Fruit fly (Drosophila melanogaster) whole organism, embryonic: ENCODE results near the gene slf.

Experiments used
- ATbp ChIP-seq: fragments of 200-800 bp; sonication (Bioruptor generic); optimal IDR thresholded peaks from 2 replicates; lab custom pipeline; 2017; ENCODE audit warnings: missing biosample characterization, mild to moderate bottlenecking, missing genetic modification characterization, missing genetic modification reagents
- Abd-B ChIP-seq: fragments of 200-800 bp; sonication (Bioruptor generic); optimal IDR thresholded peaks from 2 replicates; lab custom pipeline; 2018; ENCODE audit warnings: missing biosample characterization, mild to moderate bottlenecking, missing genetic modification characterization, moderate library complexity
- Aef1 ChIP-seq: fragments of 200-800 bp; sonication (Bioruptor generic); IDR thresholded peaks from 3 replicates; pipeline ENCODE4 v1.3.6; 2022; ENCODE audit warnings: missing biosample characterization, missing genetic modification characterization
- Asciz ChIP-seq: fragments of 200-800 bp; sonication (Bioruptor generic); optimal IDR thresholded peaks from 2 replicates; lab custom pipeline; 2017; ENCODE audit warnings: missing biosample characterization, mild to moderate bottlenecking, missing genetic modification characterization, missing genetic modification reagents
- Awh ChIP-seq: fragments of 200-800 bp; sonication (Bioruptor generic); IDR thresholded peaks from 2 replicates; pipeline ENCODE4, ENCODE4 v1.3.6; 2022; ENCODE audit warnings: missing biosample characterization, missing genetic modification characterization
- Blimp-1 ChIP-seq: fragments of 200-800 bp; sonication (Bioruptor generic); optimal IDR thresholded peaks from 3 replicates; lab custom pipeline; 2018; ENCODE audit warnings: missing biosample characterization, missing genetic modification characterization, mild to moderate bottlenecking, moderate library complexity, missing genetic modification reagents
- CG10366 ChIP-seq: fragments of 200-800 bp; sonication (Bioruptor generic); IDR thresholded peaks from 2 replicates; pipeline ENCODE4 v1.3.6; 2022; ENCODE audit warnings: missing biosample characterization, missing genetic modification characterization
- CG11504 ChIP-seq: fragments of 200-800 bp; sonication (Bioruptor generic); optimal IDR thresholded peaks from 3 replicates; lab custom pipeline; 2019; ENCODE audit warnings: missing biosample characterization, mild to moderate bottlenecking, missing genetic modification characterization, moderate library complexity
- CG12744 ChIP-seq: fragments of 200-800 bp; sonication (Bioruptor generic); optimal IDR thresholded peaks from 2 replicates; lab custom pipeline; 2016; ENCODE audit warnings: missing biosample characterization, missing genetic modification characterization
- CG13287 ChIP-seq: fragments of 200-800 bp; sonication (Bioruptor generic); IDR thresholded peaks from 2 replicates; pipeline ENCODE4 v1.3.6; 2022; ENCODE audit warnings: missing biosample characterization, missing genetic modification characterization; ENCODE audit not compliant: partially characterized antibody
- CG14710 ChIP-seq: fragments of 200-800 bp; sonication (Bioruptor generic); optimal IDR thresholded peaks from 3 replicates; lab custom pipeline; 2019; ENCODE audit warnings: missing biosample characterization, mild to moderate bottlenecking, missing genetic modification characterization, moderate library complexity
- CG14860 ChIP-seq: fragments of 200-800 bp; sonication (Bioruptor generic); IDR thresholded peaks from 3 replicates; pipeline ENCODE4 v1.3.6; 2022; ENCODE audit warnings: missing biosample characterization, missing genetic modification characterization; ENCODE audit not compliant: partially characterized antibody
- CG14965 ChIP-seq: fragments of 200-800 bp; sonication (Bioruptor generic); optimal IDR thresholded peaks from 2 replicates; lab custom pipeline; 2016; ENCODE audit warnings: missing biosample characterization, missing genetic modification characterization, borderline replicate concordance
- CG16863 ChIP-seq: fragments of 200-800 bp; sonication (Bioruptor generic); optimal IDR thresholded peaks from 3 replicates; lab custom pipeline; 2016; ENCODE audit warnings: missing biosample characterization, missing genetic modification characterization
- CG17361 ChIP-seq: fragments of 200-800 bp; sonication (Bioruptor generic); IDR thresholded peaks from 3 replicates; pipeline ENCODE4 v1.3.6; 2022; ENCODE audit warnings: missing biosample characterization, missing genetic modification characterization
- CG17829 ChIP-seq: fragments of 200-800 bp; optimal IDR thresholded peaks from 2 replicates; lab custom pipeline; 2019; ENCODE audit warnings: missing biosample characterization, mild to moderate bottlenecking, missing genetic modification characterization, moderate library complexity
- CG4404 ChIP-seq: fragments of 200-800 bp; sonication (Bioruptor generic); IDR thresholded peaks from 2 replicates; pipeline ENCODE4 v1.3.6; 2022; ENCODE audit warnings: missing biosample characterization, missing genetic modification characterization
- CG6689 ChIP-seq: fragments of 200-800 bp; sonication (Bioruptor generic); IDR thresholded peaks from 2 replicates; pipeline ENCODE4 v1.3.6; 2022; ENCODE audit warnings: missing biosample characterization, missing genetic modification characterization
- CG6854 ChIP-seq: fragments of 200-800 bp; sonication (Bioruptor generic); optimal IDR thresholded peaks from 3 replicates; lab custom pipeline; 2017; ENCODE audit warnings: missing biosample characterization, mild to moderate bottlenecking, missing genetic modification characterization
- CG7271 ChIP-seq: fragments of 200-800 bp; sonication (Bioruptor generic); optimal IDR thresholded peaks from 2 replicates; lab custom pipeline; 2018; ENCODE audit warnings: missing biosample characterization, mild to moderate bottlenecking, missing genetic modification characterization, moderate library complexity
- Dref ChIP-seq: fragments of 200-800 bp; sonication (Bioruptor generic); IDR thresholded peaks from 2 replicates; pipeline ENCODE4 v1.3.6; 2022; ENCODE audit warnings: missing biosample characterization, missing genetic modification characterization
- Drgx ChIP-seq: fragments of 200-800 bp; sonication (Bioruptor generic); IDR thresholded peaks from 2 replicates; pipeline ENCODE4 v1.3.6; 2022; ENCODE audit warnings: missing biosample characterization, missing genetic modification characterization
- Ets65A ChIP-seq: fragments of 200-800 bp; sonication (Bioruptor generic); peaks from one replicate; lab custom pipeline; 2016; ENCODE audit warnings: missing biosample characterization, missing genetic modification characterization
- Myb ChIP-seq: fragments of 200-800 bp; sonication (Bioruptor generic); optimal IDR thresholded peaks from 2 replicates; lab custom pipeline; 2016; ENCODE audit warnings: missing biosample characterization, missing genetic modification characterization
- Nf-YB ChIP-seq: fragments of 200-800 bp; sonication (Bioruptor generic); optimal IDR thresholded peaks from 3 replicates; lab custom pipeline; 2019; ENCODE audit warnings: missing biosample characterization, mild to moderate bottlenecking, missing genetic modification characterization, moderate library complexity
- Opbp ChIP-seq: fragments of 200-800 bp; sonication (Bioruptor generic); IDR thresholded peaks from 3 replicates; pipeline ENCODE4 v1.3.6; 2022; ENCODE audit warnings: missing biosample characterization, missing genetic modification characterization; ENCODE audit not compliant: partially characterized antibody
- Spps ChIP-seq: fragments of 200-800 bp; sonication (Bioruptor generic); optimal IDR thresholded peaks from 2 replicates; lab custom pipeline; 2018; ENCODE audit warnings: missing biosample characterization, mild to moderate bottlenecking, missing genetic modification characterization
- Xbp1 ChIP-seq: fragments of 200-800 bp; sonication (Bioruptor generic); optimal IDR thresholded peaks from 3 replicates; lab custom pipeline; 2016; ENCODE audit warnings: missing biosample characterization, mild to moderate bottlenecking, missing genetic modification characterization
- ab ChIP-seq: fragments of 200-800 bp; sonication (Bioruptor generic); optimal IDR thresholded peaks from 2 replicates; lab custom pipeline; 2016; ENCODE audit warnings: missing biosample characterization, missing genetic modification characterization
- ara ChIP-seq: fragments of 200-800 bp; sonication (Bioruptor generic); IDR thresholded peaks from 2 replicates; pipeline ENCODE4 v1.3.6; 2022; ENCODE audit warnings: missing biosample characterization, missing genetic modification characterization
- ato ChIP-seq: fragments of 200-800 bp; sonication (Bioruptor generic); IDR thresholded peaks from 2 replicates; pipeline ENCODE4 v1.3.6; 2022; ENCODE audit warnings: missing biosample characterization, missing genetic modification characterization; ENCODE audit not compliant: partially characterized antibody
- bigmax ChIP-seq: fragments of 200-800 bp; sonication (Bioruptor generic); optimal IDR thresholded peaks from 2 replicates; lab custom pipeline; 2018; ENCODE audit warnings: missing biosample characterization, mild to moderate bottlenecking, missing genetic modification characterization
- cato ChIP-seq: fragments of 200-800 bp; sonication (Bioruptor generic); optimal IDR thresholded peaks from 2 replicates; lab custom pipeline; 2016; ENCODE audit warnings: missing biosample characterization, missing genetic modification characterization, borderline replicate concordance
- ci ChIP-seq: fragments of 200-800 bp; sonication (Bioruptor generic); IDR thresholded peaks from 3 replicates; pipeline ENCODE4 v1.3.6; 2022; ENCODE audit warnings: missing biosample characterization, missing genetic modification characterization
- crp ChIP-seq, 2 experiments: fragments of 200-800 bp; sonication (Bioruptor generic); optimal IDR thresholded peaks; 2 replicates in 1 of 2; 3 replicates in 1 of 2; lab custom pipeline; 2017; ENCODE audit warnings: missing biosample characterization in 2 of 2, missing genetic modification characterization in 2 of 2, mild to moderate bottlenecking in 1 of 2, moderate library complexity in 1 of 2
- gce ChIP-seq: fragments of 200-800 bp; sonication (Bioruptor generic); IDR thresholded peaks from 3 replicates; pipeline ENCODE4 v1.3.6; 2022; ENCODE audit warnings: missing biosample characterization, missing genetic modification characterization
- gem ChIP-seq: fragments of 200-800 bp; sonication (Bioruptor generic); optimal IDR thresholded peaks from 2 replicates; lab custom pipeline; 2019; ENCODE audit warnings: missing biosample characterization, mild to moderate bottlenecking, missing genetic modification characterization, moderate library complexity
- inv ChIP-seq: fragments of 200-800 bp; sonication (Bioruptor generic); IDR thresholded peaks from 2 replicates; pipeline ENCODE4 v1.3.6; 2022; ENCODE audit warnings: missing biosample characterization, missing genetic modification characterization; ENCODE audit not compliant: partially characterized antibody
- lola ChIP-seq, 3 experiments: fragments of >200 bp in 2 of 3; fragments of 200-800 bp in 1 of 3; sonication (Bioruptor generic) in 1 of 3; optimal IDR thresholded peaks; 2 replicates each; lab custom pipeline; 2017 to 2019; ENCODE audit warnings: missing biosample characterization in 3 of 3, missing genetic modification characterization in 3 of 3, mild to moderate bottlenecking in 1 of 3, moderate library complexity in 1 of 3
- lov ChIP-seq, 2 experiments: fragments of 200-800 bp in 1 of 2; fragments of >200 bp in 1 of 2; sonication (Bioruptor generic) in 1 of 2; IDR thresholded peaks in 1 of 2; optimal IDR thresholded peaks in 1 of 2; 2 replicates in 1 of 2; 3 replicates in 1 of 2; pipeline versions ENCODE4 v1.3.6 to Lab custom; 2017 to 2022; ENCODE audit warnings: missing biosample characterization in 1 of 2, missing genetic modification characterization in 1 of 2
- nau ChIP-seq: fragments of 200-800 bp; sonication (Bioruptor generic); optimal IDR thresholded peaks from 3 replicates; lab custom pipeline; 2017; ENCODE audit warnings: missing biosample characterization, mild to moderate bottlenecking, missing genetic modification characterization, missing genetic modification reagents
- phol ChIP-seq: fragments of 200-800 bp; sonication (Bioruptor generic); optimal IDR thresholded peaks from 3 replicates; lab custom pipeline; 2018; ENCODE audit warnings: missing biosample characterization, mild to moderate bottlenecking, missing genetic modification characterization, moderate library complexity
- prd ChIP-seq, 3 experiments: fragments of >200 bp in 2 of 3; fragments of 200-800 bp in 1 of 3; sonication (Bioruptor generic) in 1 of 3; optimal IDR thresholded peaks in 2 of 3; IDR thresholded peaks in 1 of 3; 2 replicates in 2 of 3; 3 replicates in 1 of 3; pipeline versions ENCODE4 v1.3.6 to Lab custom; 2017 to 2022; ENCODE audit warnings: missing biosample characterization in 1 of 3, missing genetic modification characterization in 1 of 3
- sens ChIP-seq: fragments of 200-800 bp; sonication (Bioruptor generic); peaks from one replicate; lab custom pipeline; 2016; ENCODE audit warnings: missing biosample characterization, missing genetic modification characterization
- shn ChIP-seq: fragments of 200-800 bp; sonication (Bioruptor generic); optimal IDR thresholded peaks from 3 replicates; lab custom pipeline; 2016; ENCODE audit warnings: missing biosample characterization, missing genetic modification characterization
- sim ChIP-seq: fragments of 200-800 bp; sonication (Bioruptor generic); IDR thresholded peaks from 2 replicates; pipeline ENCODE4 v1.3.6; 2022; ENCODE audit warnings: missing biosample characterization, missing genetic modification characterization
- so ChIP-seq: fragments of 200-800 bp; sonication (Bioruptor generic); IDR thresholded peaks from 3 replicates; pipeline ENCODE4 v1.3.6; 2022; ENCODE audit warnings: missing biosample characterization, missing genetic modification characterization
- trem ChIP-seq: fragments of 200-800 bp; optimal IDR thresholded peaks from 3 replicates; lab custom pipeline; 2019; ENCODE audit warnings: missing biosample characterization, mild to moderate bottlenecking, missing genetic modification characterization, moderate library complexity
- zen2 ChIP-seq: fragments of 200-800 bp; sonication (Bioruptor generic); IDR thresholded peaks from 3 replicates; pipeline ENCODE4 v1.3.6; 2022; ENCODE audit warnings: missing biosample characterization, missing genetic modification characterization; ENCODE audit not compliant: partially characterized antibody

slf gene

DNA sequence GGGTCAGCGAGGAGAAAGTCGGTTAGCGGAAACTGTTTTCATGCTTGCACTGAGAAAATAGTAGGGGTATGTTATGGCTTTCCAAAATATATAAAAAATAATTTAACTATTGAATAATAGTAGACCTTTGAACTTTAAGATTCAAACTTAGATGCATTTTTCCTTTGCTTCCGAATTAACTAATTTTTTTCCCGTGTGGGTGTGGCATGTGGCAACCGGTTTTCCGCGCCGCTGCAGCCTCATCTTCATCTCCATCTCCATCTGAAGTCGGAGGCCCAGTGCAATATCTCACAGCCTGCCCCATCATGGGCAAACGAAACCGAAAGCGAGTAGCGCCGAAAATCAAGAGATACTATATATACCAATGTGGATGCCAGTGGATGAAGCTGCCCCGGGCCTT is 4.1 kb downstream of the slf start (continued):
- no peak for TF ChIP-seq CG16863
- no peak for TF ChIP-seq sim (GFP tag; lab: Robert Waterston, UW)
- no peak for TF ChIP-seq Opbp (GFP tag; lab: Robert Waterston, UW)
- peak; percentile 17 for TF ChIP-seq Spps (tag; lab: Kevin White, UChicago)
- peak; percentile 29 for TF ChIP-seq phol (tag; lab: Kevin White, UChicago)
- TF ChIP-seq Awh (GFP tag; lab: Robert Waterston, UW): 0 out of 2 replicates have a peak, but pooled peaks have one; percentile 17
- TF ChIP-seq crp (GFP tag; optimal IDR thresholded peaks at IDR 0.05; lab: Kevin White, UChicago): no peak
- no peak for TF ChIP-seq prd (optimal IDR thresholded peaks at IDR 0.05; lab: Kevin White, UChicago)
- TF ChIP-seq prd (GFP tag; IDR thresholded peaks at IDR 0.05; lab: Robert Waterston, UW): peak; percentile 28; the same call in 2 of the 3 replicates
- TF ChIP-seq CG14965 (GFP tag; lab: Kevin White, UChicago): no peak
- no peak for TF ChIP-seq CG12744 (GFP tag; lab: Kevin White, UChicago)
- TF ChIP-seq CG7271 (tag; lab: Kevin White, UChicago): no peak
- TF ChIP-seq ara (GFP tag; lab: Robert Waterston, UW): peak; percentile 67
- 0 out of 2 replicates have a peak, but pooled peaks have one; percentile 34 for TF ChIP-seq CG6689
- peak; percentile 27 for TF ChIP-seq Ets65A
- TF ChIP-seq Abd-B (GFP tag; lab: Kevin White, UChicago): no peak
- TF ChIP-seq CG10366: no peak
- no peak for TF ChIP-seq ato (GFP tag; lab: Robert Waterston, UW)
- TF ChIP-seq CG13287 (GFP tag; lab: Robert Waterston, UW): no peak
- peak; percentile 59 for TF ChIP-seq sens (GFP tag; lab: Kevin White, UChicago)
- peak; percentile 17 for TF ChIP-seq CG17829 (tag; lab: Kevin White, UChicago)
- no peak for TF ChIP-seq inv (GFP tag; lab: Robert Waterston, UW)
- no peak for TF ChIP-seq lov (optimal IDR thresholded peaks at IDR 0.05; lab: Kevin White, UChicago)
- TF ChIP-seq lov (GFP tag; IDR thresholded peaks at IDR 0.05; lab: Robert Waterston, UW): no peak
- TF ChIP-seq gce (GFP tag; lab: Robert Waterston, UW): no peak
- no peak for TF ChIP-seq Nf-YB (GFP tag; lab: Kevin White, UChicago)
- TF ChIP-seq CG11504: no peak
- 0 out of 3 replicates have a peak, but pooled peaks have one; percentile 16 for TF ChIP-seq CG17361
- peak; percentile 27 for TF ChIP-seq CG14710 (tag; lab: Kevin White, UChicago)
- peak; percentile 18 for TF ChIP-seq Asciz (GFP tag; lab: Kevin White, UChicago)
- no peak for TF ChIP-seq zen2 (GFP tag; lab: Robert Waterston, UW)
- TF ChIP-seq cato (GFP tag; lab: Kevin White, UChicago): no peak
- no peak for TF ChIP-seq CG14860 (GFP tag; lab: Robert Waterston, UW)
- peak; percentile 84 for TF ChIP-seq Blimp-1 (GFP tag; lab: Kevin White, UChicago)
- peak; percentile 36; the same call in 1 of the 2 replicates for TF ChIP-seq CG4404 (GFP tag; lab: Robert Waterston, UW)
- peak in 1 of 3 experiments; percentile 26 for TF ChIP-seq lola (GFP tag; optimal IDR thresholded peaks at IDR 0.05; lab: Kevin White, UChicago)
- TF ChIP-seq bigmax (GFP tag; lab: Kevin White, UChicago): no peak
- TF ChIP-seq Aef1 (GFP tag; lab: Robert Waterston, UW): no peak
- TF ChIP-seq so: no peak
- no peak for TF ChIP-seq Dref (GFP tag; lab: Robert Waterston, UW)
- peak; percentile 1 for TF ChIP-seq trem (tag; lab: Kevin White, UChicago)
- TF ChIP-seq Drgx (GFP tag; lab: Robert Waterston, UW): peak; percentile 73
- TF ChIP-seq nau: no peak
- TF ChIP-seq ATbp (GFP tag; lab: Kevin White, UChicago): no peak
- no peak for TF ChIP-seq shn (GFP tag; lab: Kevin White, UChicago)
- no peak for TF ChIP-seq ci (GFP tag; lab: Robert Waterston, UW)
- TF ChIP-seq CG6854 (GFP tag; lab: Kevin White, UChicago): no peak
- TF ChIP-seq ab (GFP tag; lab: Kevin White, UChicago): no peak
- no peak for TF ChIP-seq Xbp1
- no peak for TF ChIP-seq Myb (GFP tag; lab: Kevin White, UChicago)
- TF ChIP-seq gem (tag; lab: Kevin White, UChicago): no peak
